Worm (Caenorhabditis elegans): Measurements from ENCODE around the gene C32B5.18.
A peak's percentile ranks its signal among the peaks of the same experiment; 100 is the strongest.

ce11 chrII:937265-937664, 23.1 kb upstream of the C32B5.18 start:
- TF ChIP-seq klf-2 (GFP tag; conservative IDR thresholded peaks at IDR 0.05) (no peak), flt-1 (GFP tag; IDR thresholded peaks at IDR 0.05) (peak; percentile 54; the same call in 1 of the 2 replicates), T22C8.4 (GFP tag; IDR thresholded peaks at IDR 0.05) (no peak), tab-1 (GFP tag; IDR thresholded peaks at IDR 0.05) (no peak), med-1 (GFP tag; optimal IDR thresholded peaks at IDR 0.05; ENCODE audit: insufficient read depth) (no peak), ref-1 (GFP tag; conservative IDR thresholded peaks at IDR 0.05) (no peak)

Data from whole organism, midembryonic.